Worm (Caenorhabditis elegans) whole organism, L3 larva: ENCODE data around the gene oac-56.

Source experiments
- ZK546.5 ChIP-seq: sonication (generic microtip); optimal IDR thresholded peaks from 2 replicates; lab custom pipeline; 2017; ENCODE audit warnings: missing biosample characterization, missing genetic modification characterization
- ceh-16 ChIP-seq: sonication (generic microtip); optimal IDR thresholded peaks from 2 replicates; lab custom pipeline; 2017; ENCODE audit warnings: missing biosample characterization, missing genetic modification characterization
- ceh-82 ChIP-seq: fragments of 150-350 bp; optimal IDR thresholded peaks from 2 replicates; lab custom pipeline; 2014; ENCODE audit warnings: missing biosample characterization, missing genetic modification characterization
- ceh-9 ChIP-seq: sonication (generic microtip); optimal IDR thresholded peaks from 2 replicates; lab custom pipeline; 2018; ENCODE audit warnings: missing biosample characterization, missing genetic modification characterization
- egl-5 ChIP-seq: fragments of 150-350 bp; optimal IDR thresholded peaks from 2 replicates; lab custom pipeline; 2017; ENCODE audit warnings: missing biosample characterization, missing genetic modification reagents, missing genetic modification characterization, inconsistent platforms
- elt-1 ChIP-seq: fragments of 150-350 bp; optimal IDR thresholded peaks from 2 replicates; lab custom pipeline; 2014; ENCODE audit warnings: missing biosample characterization, missing genetic modification characterization
- elt-2 ChIP-seq: sonication (generic microtip); optimal IDR thresholded peaks from 2 replicates; lab custom pipeline; 2016; ENCODE audit warnings: missing genetic modification reagents, mild to moderate bottlenecking, missing genetic modification characterization, missing compliant biosample characterization
- fkh-10 ChIP-seq: sonication (generic microtip); optimal IDR thresholded peaks from 2 replicates; lab custom pipeline; 2017; ENCODE audit warnings: missing biosample characterization, missing genetic modification reagents, missing genetic modification characterization
- fkh-2 ChIP-seq: fragments of 150-350 bp; optimal IDR thresholded peaks from 2 replicates; lab custom pipeline; 2014; ENCODE audit warnings: missing biosample characterization, missing genetic modification reagents, missing genetic modification characterization
- fos-1 ChIP-seq: fragments of 150-350 bp; optimal IDR thresholded peaks from 2 replicates; lab custom pipeline; 2014; ENCODE audit warnings: missing biosample characterization, missing genetic modification characterization
- hmg-11 ChIP-seq: sonication (generic microtip); optimal IDR thresholded peaks from 2 replicates; lab custom pipeline; 2016; ENCODE audit warnings: missing genetic modification characterization, missing compliant biosample characterization
- jun-1 ChIP-seq: fragments of 150-350 bp; optimal IDR thresholded peaks from 2 replicates; lab custom pipeline; 2014; ENCODE audit warnings: missing biosample characterization, missing genetic modification reagents, missing genetic modification characterization
- lin-15B ChIP-seq: fragments of 150-350 bp; optimal IDR thresholded peaks from 2 replicates; lab custom pipeline; 2014; ENCODE audit warnings: missing biosample characterization, missing genetic modification characterization
- lin-39 ChIP-seq: fragments of 150-350 bp; optimal IDR thresholded peaks from 2 replicates; lab custom pipeline; 2018; ENCODE audit warnings: missing biosample characterization, missing genetic modification reagents, missing genetic modification characterization
- lsy-12 ChIP-seq: sonication (generic microtip); optimal IDR thresholded peaks from 2 replicates; lab custom pipeline; 2016; ENCODE audit warnings: mild to moderate bottlenecking, missing genetic modification characterization, missing compliant biosample characterization
- mdl-1 ChIP-seq: fragments of 150-350 bp; optimal IDR thresholded peaks from 2 replicates; lab custom pipeline; 2014; ENCODE audit warnings: missing biosample characterization, missing genetic modification characterization
- mml-1 ChIP-seq: fragments of 150-350 bp; sonication (generic microtip); optimal IDR thresholded peaks from 3 replicates; lab custom pipeline; 2014; ENCODE audit warnings: missing biosample characterization, missing genetic modification characterization
- nfya-1 ChIP-seq: sonication (generic microtip); optimal IDR thresholded peaks from 2 replicates; lab custom pipeline; 2017; ENCODE audit warnings: missing genetic modification characterization, mild to moderate bottlenecking, missing compliant biosample characterization, antibody characterized with exemption, moderate library complexity; ENCODE audit not compliant: insufficient read depth
- nhr-11 ChIP-seq: fragments of 150-350 bp; optimal IDR thresholded peaks from 2 replicates; lab custom pipeline; 2014; ENCODE audit warnings: missing biosample characterization, missing genetic modification characterization
- nhr-12 ChIP-seq: fragments of 150-350 bp; optimal IDR thresholded peaks from 2 replicates; lab custom pipeline; 2014; ENCODE audit warnings: missing biosample characterization, missing genetic modification characterization
- nhr-237 ChIP-seq: fragments of 150-350 bp; optimal IDR thresholded peaks from 2 replicates; lab custom pipeline; 2014; ENCODE audit warnings: missing biosample characterization, missing genetic modification characterization
- nhr-25 ChIP-seq: sonication (generic microtip); optimal IDR thresholded peaks from 2 replicates; lab custom pipeline; 2017; ENCODE audit warnings: missing biosample characterization, missing genetic modification characterization
- nhr-28 ChIP-seq: fragments of 150-350 bp; optimal IDR thresholded peaks from 2 replicates; lab custom pipeline; 2014; ENCODE audit warnings: missing biosample characterization, missing genetic modification characterization
- nhr-43 ChIP-seq: sonication (generic microtip); optimal IDR thresholded peaks from 2 replicates; lab custom pipeline; 2016; ENCODE audit warnings: mild to moderate bottlenecking, missing genetic modification characterization, missing compliant biosample characterization; ENCODE audit not compliant: poor library complexity, severe bottlenecking
- nhr-67 ChIP-seq: fragments of 150-350 bp; optimal IDR thresholded peaks from 2 replicates; lab custom pipeline; 2014; ENCODE audit warnings: missing biosample characterization, missing genetic modification characterization
- nhr-76 ChIP-seq: fragments of 150-350 bp; sonication (generic microtip); optimal IDR thresholded peaks from 5 replicates; lab custom pipeline; 2014; ENCODE audit warnings: missing biosample characterization, missing genetic modification characterization
- nhr-77 ChIP-seq: fragments of 150-350 bp; optimal IDR thresholded peaks from 2 replicates; lab custom pipeline; 2014; ENCODE audit warnings: missing biosample characterization, missing genetic modification characterization
- pha-4 ChIP-seq: fragments of 150-350 bp; optimal IDR thresholded peaks from 2 replicates; lab custom pipeline; 2014; ENCODE audit warnings: missing biosample characterization, missing genetic modification reagents, missing genetic modification characterization
- pqm-1 ChIP-seq: fragments of 150-350 bp; optimal IDR thresholded peaks from 2 replicates; lab custom pipeline; 2017; ENCODE audit warnings: missing biosample characterization, missing genetic modification characterization, inconsistent platforms
- sea-2 ChIP-seq: fragments of 150-350 bp; sonication (generic microtip); optimal IDR thresholded peaks from 4 replicates; lab custom pipeline; 2014; ENCODE audit warnings: missing biosample characterization, missing genetic modification reagents, missing genetic modification characterization
- skn-1 ChIP-seq: fragments of 150-350 bp; optimal IDR thresholded peaks from 2 replicates; lab custom pipeline; 2014; ENCODE audit warnings: missing biosample characterization, missing genetic modification characterization
- snpc-4 ChIP-seq: fragments of 150-350 bp; optimal IDR thresholded peaks from 2 replicates; lab custom pipeline; 2014; ENCODE audit warnings: missing biosample characterization, missing genetic modification characterization
- tbx-2 ChIP-seq: sonication (generic microtip); optimal IDR thresholded peaks from 2 replicates; lab custom pipeline; 2016; ENCODE audit warnings: mild to moderate bottlenecking, missing genetic modification characterization, missing compliant biosample characterization
- unc-39 ChIP-seq: sonication (generic microtip); optimal IDR thresholded peaks from 4 replicates; lab custom pipeline; 2017; ENCODE audit warnings: missing biosample characterization, missing genetic modification characterization
- unc-62 ChIP-seq: fragments of 150-350 bp; sonication (generic microtip); optimal IDR thresholded peaks from 4 replicates; lab custom pipeline; 2014; ENCODE audit warnings: missing biosample characterization, missing genetic modification reagents, missing genetic modification characterization
- ztf-11 ChIP-seq: fragments of 150-350 bp; optimal IDR thresholded peaks from 2 replicates; lab custom pipeline; 2014; ENCODE audit warnings: missing biosample characterization, missing genetic modification characterization

oac-56 gene

ce11 chrIV:14326694-14327298 lies 23.8 kb downstream of the oac-56 start (continued):
- peak; percentile 31 for TF ChIP-seq tbx-2 (tag; lab: Kevin White, UChicago)
- TF ChIP-seq fos-1 (tag; lab: Kevin White, UChicago): no peak
- no peak for TF ChIP-seq nhr-67 (tag; lab: Kevin White, UChicago)
- no peak for TF ChIP-seq nhr-76
- no peak for TF ChIP-seq unc-39 (tag; lab: Kevin White, UChicago)
- TF ChIP-seq nhr-28 (tag; lab: Kevin White, UChicago): no peak
- no peak for TF ChIP-seq fkh-10 (GFP tag; lab: Kevin White, UChicago)
- no peak for TF ChIP-seq unc-62
- TF ChIP-seq jun-1: no peak
- no peak for TF ChIP-seq ZK546.5 (tag; lab: Kevin White, UChicago)
- peak; percentile 34 for TF ChIP-seq skn-1
- no peak for TF ChIP-seq nhr-77
- TF ChIP-seq sea-2 (GFP tag; lab: Kevin White, UChicago): no peak
- TF ChIP-seq nhr-237: no peak
- no peak for TF ChIP-seq egl-5 (tag; lab: Kevin White, UChicago)
- no peak for TF ChIP-seq ceh-82 (tag; lab: Kevin White, UChicago)
- peak; percentile 58 for TF ChIP-seq nhr-25 (tag; lab: Kevin White, UChicago)
- peak; percentile 99 for TF ChIP-seq snpc-4 (tag; lab: Kevin White, UChicago)
- no peak for TF ChIP-seq nhr-12 (tag; lab: Kevin White, UChicago)
- TF ChIP-seq, all 47 proteins: peak for 14

- TF ChIP-seq fos-1 (tag; lab: Kevin White, UChicago) (no peak), ceh-16 (tag; lab: Kevin White, UChicago) (no peak), egl-5 (tag; lab: Kevin White, UChicago) (no peak), unc-39 (tag; lab: Kevin White, UChicago) (no peak), elt-2 (no peak), mml-1 (tag; lab: Kevin White, UChicago) (no peak), nhr-43 (tag; lab: Kevin White, UChicago) (no peak), pqm-1 (tag; lab: Kevin White, UChicago) (no peak), lin-39 (no peak), fkh-2 (tag; lab: Kevin White, UChicago) (no peak), nhr-28 (tag; lab: Kevin White, UChicago) (no peak), nhr-12 (tag; lab: Kevin White, UChicago) (no peak), skn-1 (no peak), ztf-11 (tag; lab: Kevin White, UChicago) (no peak), lin-15B (tag; lab: Kevin White, UChicago) (no peak), lsy-12 (tag; lab: Kevin White, UChicago) (no peak)
- TF ChIP-seq, all 47 proteins: peak for 0
Observed at ce11 chrIV:14326283-14326682, 24.3 kb downstream of the oac-56 start, which contains the start of gene fbxa-83. TSS of gene fbxa-83 (minus strand) at chrIV:14326383.

- no peak for TF ChIP-seq nhr-77
- TF ChIP-seq lin-39: no peak
- no peak for TF ChIP-seq unc-62
- TF ChIP-seq hmg-11: no peak
- no peak for TF ChIP-seq fkh-2 (tag; lab: Kevin White, UChicago)
- no peak for TF ChIP-seq nhr-43 (tag; lab: Kevin White, UChicago)
- TF ChIP-seq, all 47 proteins: peak for 0
Observed at ce11 chrIV:14321655-14322054, 28.9 kb downstream of the oac-56 start, which contains the start of gene fbxa-126. TSS of gene fbxa-126 (minus strand) at chrIV:14321755.

- TF ChIP-seq sea-2 (GFP tag; lab: Kevin White, UChicago) (no peak), pqm-1 (tag; lab: Kevin White, UChicago) (no peak), nfya-1 (tag; lab: Kevin White, UChicago) (no peak), elt-1 (tag; lab: Kevin White, UChicago) (no peak), fos-1 (tag; lab: Kevin White, UChicago) (no peak), mdl-1 (no peak), nhr-11 (tag; lab: Kevin White, UChicago) (no peak), snpc-4 (tag; lab: Kevin White, UChicago) (no peak), ceh-9 (tag; lab: Kevin White, UChicago) (no peak), fkh-10 (GFP tag; lab: Kevin White, UChicago) (no peak), pha-4 (no peak), lin-15B (tag; lab: Kevin White, UChicago) (no peak)
Observed at ce11 chrIV:14318054-14318453, 32.5 kb downstream of the oac-56 start.
